Worm (Caenorhabditis elegans): ENCODE data around the gene ttr-33.

ttr-33 gene

DNA sequence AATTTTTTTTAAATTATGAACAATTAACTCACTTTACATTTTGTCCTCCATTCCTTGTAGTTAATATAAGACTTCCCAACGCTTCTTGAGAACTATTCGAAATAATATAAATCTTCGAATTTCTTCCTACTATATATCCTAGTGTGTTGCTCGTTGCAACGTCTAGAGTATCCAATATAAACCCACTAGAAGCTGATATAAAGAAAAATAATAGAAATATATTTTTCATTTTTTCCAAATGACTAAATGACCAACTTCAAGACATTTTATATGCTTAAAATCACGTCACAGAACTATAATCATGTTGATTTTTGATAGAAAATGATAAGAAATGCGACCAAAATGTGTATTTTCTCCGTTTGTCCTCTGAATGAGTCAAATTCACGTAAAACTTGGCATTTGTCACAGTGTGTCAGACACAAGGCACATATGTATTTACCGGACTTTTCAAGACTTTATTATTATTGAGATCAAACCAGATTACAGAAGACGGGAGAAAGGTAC, 25.4 kb upstream of the ttr-33 start, which contains the start of gene C37C3.10:
C37C3.10 (minus strand) TSS at position 51 of the 504 bp plus-strand sequence.
- no peak for TF ChIP-seq lin-39 (tag; optimal IDR thresholded peaks at IDR 0.05)
- no peak for TF ChIP-seq nhr-237 (tag; optimal IDR thresholded peaks at IDR 0.05)
- TF ChIP-seq lir-3 (tag; optimal IDR thresholded peaks at IDR 0.05; ENCODE audit: poor library complexity) = no peak
- no peak for TF ChIP-seq sptf-1 (tag; optimal IDR thresholded peaks at IDR 0.05)
- no peak for TF ChIP-seq hlh-17 (GFP tag; optimal IDR thresholded peaks at IDR 0.05; ENCODE audit: borderline replicate concordance)
- TF ChIP-seq nhr-90 (tag; optimal IDR thresholded peaks at IDR 0.05; ENCODE audit: poor library complexity) = no peak

DNA sequence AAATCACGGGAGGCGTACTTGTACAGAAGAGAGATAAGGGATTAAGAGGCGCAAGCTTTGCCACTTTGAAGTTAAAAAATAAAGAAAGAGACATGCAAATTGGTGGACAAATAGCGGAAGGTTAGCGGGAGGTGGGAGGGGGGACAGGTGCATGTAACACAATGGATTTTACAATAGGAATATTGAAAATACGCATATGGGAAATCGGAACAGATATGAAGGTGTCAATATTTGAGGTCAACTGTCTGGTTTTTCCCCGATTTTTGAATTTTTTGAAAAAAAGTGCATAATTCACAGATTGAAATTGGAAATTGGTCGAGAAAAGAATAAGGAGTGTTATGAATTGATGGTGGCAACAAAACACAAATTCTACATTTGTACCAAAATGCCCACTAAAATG, 24.1 kb upstream of the ttr-33 start, which contains the start of gene C37C3.17:
C37C3.17 (minus strand) TSS at position 101 of the 400 bp plus-strand sequence.
- TF ChIP-seq swsn-7 (tag; optimal IDR thresholded peaks at IDR 0.05) = no peak
- TF ChIP-seq mef-2 (tag; optimal IDR thresholded peaks at IDR 0.05) = no peak

DNA sequence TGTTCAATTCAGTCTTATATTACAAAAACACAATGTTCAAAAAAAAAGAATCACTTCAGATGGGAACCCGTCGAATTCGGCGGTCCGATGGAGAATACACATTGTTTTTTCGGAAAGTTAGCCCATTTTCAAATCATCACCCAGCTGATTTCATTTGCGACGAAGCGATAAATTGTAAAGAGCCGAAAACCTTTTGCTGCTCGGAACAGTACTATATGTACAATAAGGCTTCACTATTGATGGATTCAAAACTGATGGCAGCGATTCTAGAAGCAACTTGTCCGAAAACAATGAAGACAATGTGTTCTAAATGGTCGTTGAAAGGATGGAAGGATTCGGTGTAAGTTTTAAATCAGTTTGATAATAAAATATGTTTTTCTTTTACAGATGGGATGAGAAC, 20.2 kb upstream of the ttr-33 start, which contains the start of gene C37C3.1:
C37C3.1 (plus strand) TSS at position 33 of the 400 bp plus-strand sequence.
- TF ChIP-seq C16A3.4 (tag; optimal IDR thresholded peaks at IDR 0.05) (no peak), xbp-1 (tag; optimal IDR thresholded peaks at IDR 0.05) (no peak), sox-4 (tag; optimal IDR thresholded peaks at IDR 0.05) (no peak), efl-1 (optimal IDR thresholded peaks at IDR 0.05) (peak in 1 of 2 experiments; percentile 13), efl-1 (GFP tag; optimal IDR thresholded peaks at IDR 0.05 in 1 of 2) (no peak), ama-1 (optimal IDR thresholded peaks at IDR 0.05) (peak; percentile 47), dpl-1 (GFP tag; optimal IDR thresholded peaks at IDR 0.05) (no peak), lsy-2 (tag; optimal IDR thresholded peaks at IDR 0.05) (peak in 1 of 2 experiments; percentile 26), irx-1 (tag; optimal IDR thresholded peaks at IDR 0.05) (no peak), egl-27 (tag; optimal IDR thresholded peaks at IDR 0.05) (no peak), ztf-4 (tag; optimal IDR thresholded peaks at IDR 0.05) (no peak)

DNA sequence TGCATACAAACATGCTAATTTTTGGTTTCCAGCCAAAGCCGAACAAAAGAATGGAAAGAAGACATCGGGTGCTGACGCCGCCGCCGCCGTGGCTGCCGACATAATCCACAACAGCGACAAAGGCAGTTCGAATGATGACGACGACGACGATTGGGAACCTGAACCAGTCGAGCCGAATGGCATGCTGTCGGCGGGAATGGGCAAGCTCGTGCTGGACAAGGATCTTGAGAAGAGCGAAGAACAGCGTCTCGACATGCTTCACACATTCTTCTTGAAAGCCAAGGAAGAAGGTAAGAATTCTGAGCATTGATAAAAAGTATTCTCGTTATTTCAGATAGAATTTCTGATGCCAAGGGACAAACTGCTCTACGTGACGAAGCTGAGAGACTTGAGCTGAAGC, 18.9 kb upstream of the ttr-33 start:
- no peak for TF ChIP-seq unc-30 (tag; optimal IDR thresholded peaks at IDR 0.05)
- TF ChIP-seq efl-1 (optimal IDR thresholded peaks at IDR 0.05) = no peak
- TF ChIP-seq efl-1 (GFP tag; optimal IDR thresholded peaks at IDR 0.05 in 1 of 2) = peak in 1 of 2 experiments; percentile 63
- no peak for TF ChIP-seq vab-15 (tag; optimal IDR thresholded peaks at IDR 0.05)

DNA sequence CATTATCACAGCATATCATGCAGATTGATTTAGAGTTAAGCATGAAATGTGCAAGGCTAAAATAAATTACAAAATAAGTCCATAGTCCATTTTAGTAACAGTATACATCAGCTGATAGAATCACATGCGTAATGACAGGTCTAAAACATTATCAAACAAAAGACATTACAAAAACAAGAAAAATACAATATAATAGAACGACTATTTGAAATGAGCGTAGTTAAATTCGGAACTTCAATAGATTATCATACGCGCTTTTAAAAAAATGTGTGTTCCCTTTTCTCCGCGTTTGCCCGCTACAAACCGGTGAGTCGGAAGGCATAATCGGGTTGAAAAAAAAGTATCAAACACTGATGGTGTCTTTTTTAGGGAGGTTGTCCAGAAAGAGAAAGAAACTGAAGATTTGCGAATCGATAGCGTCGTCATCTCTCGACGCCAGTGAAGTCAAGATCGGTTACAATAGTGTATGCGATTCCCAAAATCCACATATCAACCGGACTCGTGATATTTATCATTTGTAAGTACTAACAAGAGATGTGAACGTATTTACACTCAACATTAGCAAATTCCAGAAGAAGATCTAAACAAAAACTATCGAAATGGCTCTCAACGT, 17.8 kb upstream of the ttr-33 start, which contains the start of gene C37C3.2:
C37C3.2 (plus strand) TSS at position 563 of the 613 bp plus-strand sequence.
- TF ChIP-seq lin-35 (GFP tag; optimal IDR thresholded peaks at IDR 0.05) (peak in 1 of 2 experiments; percentile 38), nhr-85 (tag) (peak; percentile 39), fos-1 (tag; optimal IDR thresholded peaks at IDR 0.05) (no peak)

DNA sequence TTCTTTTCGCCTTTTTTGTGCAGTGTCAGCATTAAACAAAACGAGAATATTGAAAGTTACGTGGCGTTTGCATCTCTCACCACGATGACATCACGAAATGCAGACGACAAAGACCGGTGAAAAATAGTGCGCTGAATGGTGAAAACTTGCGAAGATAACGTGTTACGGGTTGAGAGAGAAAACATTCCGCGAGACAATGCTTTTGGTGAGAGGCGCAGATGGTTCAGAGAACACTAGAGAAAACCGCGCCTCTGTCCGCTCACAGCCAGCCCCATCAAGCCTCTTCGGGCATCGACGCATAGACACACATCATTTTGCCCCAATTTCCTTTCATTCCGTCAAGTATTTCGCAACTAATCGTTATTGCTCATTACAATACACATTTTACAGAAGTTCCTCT, 16.9 kb upstream of the ttr-33 start, which contains the start of the genes C37C3.9 and C37C3.18:
C37C3.9 (minus strand) TSS at position 98 of the 400 bp plus-strand sequence.
C37C3.18 (plus strand) TSS at position 391 of the 400 bp plus-strand sequence.
- TF ChIP-seq C04F5.9 (tag; optimal IDR thresholded peaks at IDR 0.05) (no peak), nhr-47 (tag; optimal IDR thresholded peaks at IDR 0.05) (peak; percentile 85), unc-86 (tag; optimal IDR thresholded peaks at IDR 0.05) (peak; percentile 77), fos-1 (tag; optimal IDR thresholded peaks at IDR 0.05) (peak; percentile 80), F16B12.6 (tag; optimal IDR thresholded peaks at IDR 0.05) (peak; percentile 32), snu-23 (GFP tag; optimal IDR thresholded peaks at IDR 0.05) (peak; percentile 89), Y116A8C.19 (tag; optimal IDR thresholded peaks at IDR 0.05; ENCODE audit: borderline replicate concordance) (no peak), lsy-2 (tag; optimal IDR thresholded peaks at IDR 0.05) (peak; percentile 72 to 88), swsn-7 (tag; optimal IDR thresholded peaks at IDR 0.05) (peak; percentile 81), fkh-10 (GFP tag; optimal IDR thresholded peaks at IDR 0.05) (no peak), sox-4 (tag; optimal IDR thresholded peaks at IDR 0.05) (peak; percentile 3), aha-1 (tag; optimal IDR thresholded peaks at IDR 0.05) (no peak), nhr-28 (tag; optimal IDR thresholded peaks at IDR 0.05) (no peak), dsc-1 (tag; optimal IDR thresholded peaks at IDR 0.05) (peak; percentile 52), blmp-1 (tag; optimal IDR thresholded peaks at IDR 0.05) (peak; percentile 77), nhr-20 (tag; optimal IDR thresholded peaks at IDR 0.05) (peak; percentile 80), pax-3 (tag; optimal IDR thresholded peaks at IDR 0.05) (peak; percentile 45), aly-2 (tag; optimal IDR thresholded peaks at IDR 0.05) (peak; percentile 38), hlh-17 (GFP tag; optimal IDR thresholded peaks at IDR 0.05; ENCODE audit: borderline replicate concordance) (no peak), lin-14 (GFP tag; optimal IDR thresholded peaks at IDR 0.05) (peak; percentile 92), ztf-4 (tag; optimal IDR thresholded peaks at IDR 0.05) (peak; percentile 39), sup-37 (GFP tag; optimal IDR thresholded peaks at IDR 0.05) (peak; percentile 22), tbx-2 (tag; optimal IDR thresholded peaks at IDR 0.05) (peak; percentile 78), ceh-88 (GFP tag; IDR thresholded peaks at IDR 0.05) (peak; percentile 29; the same call in 1 of the 2 replicates), nhr-90 (tag; optimal IDR thresholded peaks at IDR 0.05; ENCODE audit: poor library complexity) (peak; percentile 48)

Data from whole organism, L1 larva.